Fruit fly (Drosophila melanogaster): ENCODE data around the gene Trs20.
A peak's percentile ranks its signal among the peaks of the same experiment; 100 is the strongest.

DNA sequence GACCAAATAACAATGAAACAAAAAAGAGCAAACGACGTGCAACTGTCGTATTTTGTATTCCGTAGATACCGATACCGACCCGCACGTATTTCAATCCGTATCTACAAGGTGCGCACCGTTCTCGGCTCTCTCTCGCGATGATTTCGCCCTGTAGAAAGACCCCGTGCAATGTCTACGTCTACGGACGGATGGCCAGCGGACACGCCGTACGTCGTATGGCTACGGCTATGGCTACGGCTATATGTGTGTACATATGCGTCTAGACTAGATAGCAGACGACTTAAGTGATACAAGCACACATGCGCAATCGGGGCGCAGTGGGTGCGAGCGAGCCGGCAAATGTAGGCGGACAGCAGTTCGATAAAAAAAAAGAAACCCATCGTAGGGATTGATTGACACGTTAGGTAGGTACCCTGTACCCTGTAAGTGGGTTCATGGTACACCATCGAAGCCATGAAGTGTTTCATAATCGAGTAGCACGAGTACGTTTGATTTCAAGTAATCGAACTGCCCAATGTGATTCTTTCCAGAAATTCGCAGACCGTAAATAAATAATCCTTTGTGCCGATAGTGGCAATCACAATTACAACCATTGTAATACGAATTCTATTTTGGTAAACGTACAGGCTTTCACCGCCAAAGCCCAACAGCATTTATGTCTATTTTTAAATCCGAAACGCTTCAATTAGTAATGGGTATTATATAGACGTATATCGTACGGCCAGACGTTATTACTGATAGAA is 18.2 kb upstream of the Trs20 start:
- peak; percentile 83 for TF ChIP-seq cic (GFP tag; optimal IDR thresholded peaks at IDR 0.05)
- no peak for TF ChIP-seq CG1620 (GFP tag; optimal IDR thresholded peaks at IDR 0.05)
- TF ChIP-seq pad (GFP tag; optimal IDR thresholded peaks at IDR 0.05): peak; percentile 6
- peak; percentile 59 for TF ChIP-seq CG33017 (tag; optimal IDR thresholded peaks at IDR 0.05)
- TF ChIP-seq Clk (GFP tag; optimal IDR thresholded peaks at IDR 0.05): no peak
- peak; percentile 11 for TF ChIP-seq ovo (GFP tag; optimal IDR thresholded peaks at IDR 0.05)
- TF ChIP-seq CG7045 (GFP tag; optimal IDR thresholded peaks at IDR 0.05): peak; percentile 25
- TF ChIP-seq Hr96 (GFP tag; optimal IDR thresholded peaks at IDR 0.05): peak; percentile 45
- peak; percentile 13 for TF ChIP-seq tj (GFP tag; optimal IDR thresholded peaks at IDR 0.05)
- TF ChIP-seq kay (GFP tag; ENCODE audit: borderline replicate concordance): peak; percentile 9
- no peak for TF ChIP-seq bab1 (GFP tag; optimal IDR thresholded peaks at IDR 0.05)
- TF ChIP-seq CG11617 (GFP tag; optimal IDR thresholded peaks at IDR 0.05): peak; percentile 51
